Fruit fly (Drosophila melanogaster): ENCODE data around the gene CG1113.

CG1113 gene

dm6 chr3R:5297315-5297714, 44.4 kb downstream of the CG1113 start (continued):
- TF ChIP-seq inv (GFP tag; IDR thresholded peaks at IDR 0.05; ENCODE audit: partially characterized antibody), result no peak
- no peak for TF ChIP-seq CG11398 (GFP tag; optimal IDR thresholded peaks at IDR 0.05)
- TF ChIP-seq yki (optimal IDR thresholded peaks at IDR 0.05), result no peak
- no peak for TF ChIP-seq disco-r (GFP tag; optimal IDR thresholded peaks at IDR 0.05)
- no peak for TF ChIP-seq D19A (tag; optimal IDR thresholded peaks at IDR 0.05)
- no peak for TF ChIP-seq CG9215 (GFP tag; IDR thresholded peaks at IDR 0.05)
- TF ChIP-seq Camta (GFP tag; optimal IDR thresholded peaks at IDR 0.05), result no peak
- TF ChIP-seq CG11504 (tag; optimal IDR thresholded peaks at IDR 0.05), result peak; percentile 39
- no peak for TF ChIP-seq CG14965 (GFP tag; optimal IDR thresholded peaks at IDR 0.05; ENCODE audit: borderline replicate concordance)
- no peak for TF ChIP-seq ato (GFP tag; IDR thresholded peaks at IDR 0.05; ENCODE audit: partially characterized antibody)
- TF ChIP-seq CG11560 (tag; IDR thresholded peaks at IDR 0.05), result no peak
- no peak for TF ChIP-seq Poxn (GFP tag; IDR thresholded peaks at IDR 0.05)
- no peak for TF ChIP-seq CG31365 (tag; optimal IDR thresholded peaks at IDR 0.05)
- no peak for TF ChIP-seq CG9727 (GFP tag; optimal IDR thresholded peaks at IDR 0.05)
- no peak for TF ChIP-seq CG18011 (GFP tag; optimal IDR thresholded peaks at IDR 0.05)
- no peak for TF ChIP-seq lab (GFP tag; optimal IDR thresholded peaks at IDR 0.05)
- TF ChIP-seq Drgx (GFP tag; IDR thresholded peaks at IDR 0.05), result no peak
- no peak for TF ChIP-seq CG10321 (GFP tag; IDR thresholded peaks at IDR 0.05)
- TF ChIP-seq Dbx (GFP tag; IDR thresholded peaks at IDR 0.05), result no peak
- 0 out of 2 replicates have a peak, but pooled peaks have one; percentile 12 for TF ChIP-seq Scr (GFP tag; IDR thresholded peaks at IDR 0.05; ENCODE audit: partially characterized antibody)
- no peak for TF ChIP-seq CG4820 (GFP tag; optimal IDR thresholded peaks at IDR 0.05)
- no peak for TF ChIP-seq Neu2 (GFP tag; optimal IDR thresholded peaks at IDR 0.05; ENCODE audit: borderline replicate concordance)
- TF ChIP-seq ind (GFP tag; optimal IDR thresholded peaks at IDR 0.05), result no peak
- no peak for TF ChIP-seq H15 (GFP tag; IDR thresholded peaks at IDR 0.05)
- TF ChIP-seq CHES-1-like (GFP tag; optimal IDR thresholded peaks at IDR 0.05), result no peak
- TF ChIP-seq ken (GFP tag; IDR thresholded peaks at IDR 0.05), result no peak
- no peak for TF ChIP-seq Sox100B (GFP tag; optimal IDR thresholded peaks at IDR 0.05)
- TF ChIP-seq CTCF (GFP tag; optimal IDR thresholded peaks at IDR 0.05), result peak; percentile 81
- peak; percentile 66 for TF ChIP-seq CG1603 (tag; optimal IDR thresholded peaks at IDR 0.05)
- TF ChIP-seq fru (optimal IDR thresholded peaks at IDR 0.05), result no peak
- TF ChIP-seq D19B (GFP tag; optimal IDR thresholded peaks at IDR 0.05), result no peak
- peak; percentile 22 for TF ChIP-seq CG17829 (tag; optimal IDR thresholded peaks at IDR 0.05)
- no peak for TF ChIP-seq kay (GFP tag; optimal IDR thresholded peaks at IDR 0.05)
- TF ChIP-seq repo (GFP tag; optimal IDR thresholded peaks at IDR 0.05), result no peak
- no peak for TF ChIP-seq dimm (GFP tag; IDR thresholded peaks at IDR 0.05)
- no peak for TF ChIP-seq Hey (tag; optimal IDR thresholded peaks at IDR 0.05)
- no peak for TF ChIP-seq Ets97D (GFP tag; optimal IDR thresholded peaks at IDR 0.05)
- no peak for TF ChIP-seq en (GFP tag; optimal IDR thresholded peaks at IDR 0.05)
- no peak for TF ChIP-seq CG10543 (GFP tag; optimal IDR thresholded peaks at IDR 0.05)
- no peak for TF ChIP-seq CG10209 (GFP tag; optimal IDR thresholded peaks at IDR 0.05)
- TF ChIP-seq C15 (GFP tag; IDR thresholded peaks at IDR 0.05), result no peak
- TF ChIP-seq Atf6 (GFP tag; IDR thresholded peaks at IDR 0.05), result no peak
- no peak for TF ChIP-seq slou (GFP tag; optimal IDR thresholded peaks at IDR 0.05)
- no peak for TF ChIP-seq H2.0 (GFP tag; IDR thresholded peaks at IDR 0.05)

Data from whole organism, embryonic.